Worm (Caenorhabditis elegans): ENCODE data around the gene srh-211.

The srh-211 gene

ce11 chrV:4081283-4081682 lies at the start of gene srh-211:
Gene srh-211 (minus strand): TSS chrV:4081383.
- TF ChIP-seq chd-7 (tag; optimal IDR thresholded peaks at IDR 0.05): no peak
- no peak for TF ChIP-seq die-1 (tag; optimal IDR thresholded peaks at IDR 0.05)
- TF ChIP-seq akir-1 (GFP tag; optimal IDR thresholded peaks at IDR 0.05): no peak
- no peak for TF ChIP-seq mel-28 (tag; optimal IDR thresholded peaks at IDR 0.05; ENCODE audit: borderline replicate concordance)
- TF ChIP-seq zfh-2 (GFP tag; conservative IDR thresholded peaks at IDR 0.05): no peak
- no peak for TF ChIP-seq lsl-1 (GFP tag; optimal IDR thresholded peaks at IDR 0.05)
- no peak for TF ChIP-seq ceh-58 (GFP tag; IDR thresholded peaks at IDR 0.05)
- no peak for TF ChIP-seq nhr-80 (tag; optimal IDR thresholded peaks at IDR 0.05)
- no peak for TF ChIP-seq madf-3 (GFP tag; IDR thresholded peaks at IDR 0.05)
- no peak for TF ChIP-seq lin-54 (GFP tag; optimal IDR thresholded peaks at IDR 0.05)
- TF ChIP-seq B0336.3 (GFP tag; IDR thresholded peaks at IDR 0.05): no peak
- TF ChIP-seq ccch-3 (GFP tag; optimal IDR thresholded peaks at IDR 0.05): no peak

- TF ChIP-seq egrh-3 (GFP tag; IDR thresholded peaks at IDR 0.05) (no peak), hlh-26 (GFP tag; conservative IDR thresholded peaks at IDR 0.05) (no peak), hmg-1.2 (GFP tag; IDR thresholded peaks at IDR 0.05) (no peak), bed-1 (GFP tag; IDR thresholded peaks at IDR 0.05) (no peak), unc-62 (GFP tag; optimal IDR thresholded peaks at IDR 0.05) (no peak), lin-40 (tag; optimal IDR thresholded peaks at IDR 0.05) (no peak), zim-3 (tag; optimal IDR thresholded peaks at IDR 0.05) (no peak), ceh-40 (GFP tag; IDR thresholded peaks at IDR 0.05) (no peak), nhr-27 (tag; optimal IDR thresholded peaks at IDR 0.05) (no peak), F23B12.7 (tag; optimal IDR thresholded peaks at IDR 0.05; ENCODE audit: insufficient read depth) (no peak), ztf-18 (tag; optimal IDR thresholded peaks at IDR 0.05) (no peak), B0035.1 (tag; optimal IDR thresholded peaks at IDR 0.05) (no peak), cebp-1 (GFP tag; IDR thresholded peaks at IDR 0.05) (no peak), cebp-1 (tag; optimal IDR thresholded peaks at IDR 0.05) (no peak)
These were observed 48.4 kb upstream of the srh-211 start, which contains the start of gene phat-4 for ce11 chrV:4129604-4130003. Gene phat-4 (plus strand): TSS chrV:4129904.

- TF ChIP-seq egl-44 (GFP tag; IDR thresholded peaks at IDR 0.05) (no peak), F57C9.4 (tag; optimal IDR thresholded peaks at IDR 0.05) (no peak), zim-3 (tag; optimal IDR thresholded peaks at IDR 0.05) (no peak), akir-1 (GFP tag; optimal IDR thresholded peaks at IDR 0.05) (no peak), ceh-58 (GFP tag; IDR thresholded peaks at IDR 0.05) (no peak), hlh-26 (GFP tag; conservative IDR thresholded peaks at IDR 0.05) (no peak), ztf-6 (GFP tag; IDR thresholded peaks at IDR 0.05) (no peak), pha-4 (tag; optimal IDR thresholded peaks at IDR 0.05) (no peak), nfya-1 (tag; optimal IDR thresholded peaks at IDR 0.05; ENCODE audit: borderline replicate concordance, insufficient read depth) (no peak), B0035.1 (tag; optimal IDR thresholded peaks at IDR 0.05) (no peak), somi-1 (GFP tag; optimal IDR thresholded peaks at IDR 0.05) (no peak), nhr-90 (tag; optimal IDR thresholded peaks at IDR 0.05) (no peak)
These were observed 46.3 kb upstream of the srh-211 start, which contains the start of gene T05B4.13 for ce11 chrV:4127435-4127834. Gene T05B4.13 (minus strand): TSS chrV:4127535.

ce11 chrV:4125552-4126084 lies 44.4 kb upstream of the srh-211 start, which contains the start of gene T05B4.12:
Gene T05B4.12 (minus strand): TSS chrV:4126034.
- TF ChIP-seq zfh-2 (GFP tag; conservative IDR thresholded peaks at IDR 0.05): peak; percentile 71
- TF ChIP-seq B0261.1 (tag; optimal IDR thresholded peaks at IDR 0.05): no peak
